Fruit fly (Drosophila melanogaster): ENCODE results near the gene cno.
A peak's percentile ranks its signal among the peaks of the same experiment; 100 is the strongest.

cno gene

DNA sequence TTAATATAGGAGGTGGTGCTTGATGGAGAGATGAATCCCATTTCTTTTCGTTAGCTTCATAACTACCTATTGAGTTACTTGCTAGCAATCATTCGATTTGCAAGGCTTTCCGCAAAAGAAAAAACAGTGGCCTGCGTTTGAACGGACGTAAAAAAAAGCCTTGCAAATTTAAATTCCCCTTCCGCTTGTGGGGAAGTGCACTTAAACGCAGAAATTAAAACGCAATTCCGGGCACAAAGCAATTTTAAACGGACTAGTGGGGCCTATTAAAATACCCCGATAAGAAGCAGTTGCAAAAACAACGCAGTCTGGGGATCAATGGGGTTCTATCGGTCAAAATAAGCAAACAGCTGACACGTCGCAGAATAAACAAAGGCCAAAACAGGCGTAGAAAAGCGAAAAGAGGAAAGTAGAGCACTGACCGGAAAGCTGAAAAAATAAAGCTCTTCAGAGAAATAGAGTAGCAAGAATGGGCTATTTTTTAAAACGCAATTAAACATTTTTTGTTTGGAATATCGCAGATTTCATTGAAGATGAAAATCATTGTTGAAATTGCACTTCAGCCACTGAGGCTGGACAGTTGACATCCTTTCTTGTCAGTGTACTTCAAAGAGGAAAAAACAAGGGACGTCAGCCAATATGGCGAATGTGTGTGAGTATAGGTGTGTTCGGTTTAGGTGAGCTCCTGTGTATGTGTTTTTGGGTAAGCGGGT is 33.4 kb upstream of the cno start:
- TF ChIP-seq dsx (GFP tag; optimal IDR thresholded peaks at IDR 0.05; ENCODE audit: poor library complexity, severe bottlenecking) (peak; percentile 7), CG16779 (tag; optimal IDR thresholded peaks at IDR 0.05) (peak; percentile 43), Smox (GFP tag; optimal IDR thresholded peaks at IDR 0.05) (peak; percentile 61), CG11294 (GFP tag; IDR thresholded peaks at IDR 0.05) (no peak), CG6163 (GFP tag; IDR thresholded peaks at IDR 0.05) (peak; percentile 82), CG31627 (GFP tag; optimal IDR thresholded peaks at IDR 0.05) (peak; percentile 66), CG4318 (GFP tag; optimal IDR thresholded peaks at IDR 0.05) (peak; percentile 69), pdm3 (GFP tag; optimal IDR thresholded peaks at IDR 0.05) (peak; percentile 67), Sox15 (GFP tag; optimal IDR thresholded peaks at IDR 0.05) (peak; percentile 6), Ets96B (tag; optimal IDR thresholded peaks at IDR 0.05) (peak; percentile 72), eg (GFP tag; IDR thresholded peaks at IDR 0.05) (peak; percentile 77), CG11762 (GFP tag; optimal IDR thresholded peaks at IDR 0.05; ENCODE audit: insufficient read depth) (peak; percentile 35), Eip93F (GFP tag; optimal IDR thresholded peaks at IDR 0.05) (peak; percentile 14), CG3919 (GFP tag; optimal IDR thresholded peaks at IDR 0.05) (peak; percentile 78), CG34406 (GFP tag; optimal IDR thresholded peaks at IDR 0.05) (peak; percentile 33), Hr4 (GFP tag; optimal IDR thresholded peaks at IDR 0.05) (peak; percentile 76), CG6854 (GFP tag; optimal IDR thresholded peaks at IDR 0.05) (no peak), Hr38 (GFP tag; optimal IDR thresholded peaks at IDR 0.05) (no peak), achi (GFP tag; optimal IDR thresholded peaks at IDR 0.05) (peak; percentile 60), cyc (GFP tag; optimal IDR thresholded peaks at IDR 0.05) (peak; percentile 66), Gug (GFP tag; IDR thresholded peaks at IDR 0.05) (peak; percentile 52), CG6276 (GFP tag; optimal IDR thresholded peaks at IDR 0.05) (peak; percentile 38), ss (GFP tag; optimal IDR thresholded peaks at IDR 0.05) (peak in 1 of 2 experiments; percentile 58), Sox102F (GFP tag; optimal IDR thresholded peaks at IDR 0.05) (peak; percentile 57), Hr39 (GFP tag; optimal IDR thresholded peaks at IDR 0.05) (peak; percentile 71), lz (GFP tag; optimal IDR thresholded peaks at IDR 0.05) (peak; percentile 48), CG15336 (GFP tag; IDR thresholded peaks at IDR 0.05) (peak; percentile 63), CG9139 (GFP tag; optimal IDR thresholded peaks at IDR 0.05) (peak; percentile 11), Eip78C (GFP tag) (peak; percentile 81), dac (GFP tag; optimal IDR thresholded peaks at IDR 0.05) (peak; percentile 62), Ets21C (GFP tag; optimal IDR thresholded peaks at IDR 0.05) (peak; percentile 7), CG6792 (GFP tag; optimal IDR thresholded peaks at IDR 0.05) (peak; percentile 57), CG8319 (GFP tag; optimal IDR thresholded peaks at IDR 0.05) (peak; percentile 54), CG8119 (GFP tag; IDR thresholded peaks at IDR 0.05) (peak; percentile 73; the same call in 2 of the 3 replicates), fkh (GFP tag; optimal IDR thresholded peaks at IDR 0.05) (no peak), CG10669 (GFP tag; optimal IDR thresholded peaks at IDR 0.05) (peak; percentile 68), topi (GFP tag; optimal IDR thresholded peaks at IDR 0.05) (peak; percentile 61), CG3032 (tag; optimal IDR thresholded peaks at IDR 0.05) (peak; percentile 54), fd85E (GFP tag; optimal IDR thresholded peaks at IDR 0.05) (peak; percentile 10), svp (GFP tag) (peak; percentile 82), net (GFP tag; optimal IDR thresholded peaks at IDR 0.05) (peak; percentile 65), Eip75B (GFP tag; optimal IDR thresholded peaks at IDR 0.05) (peak; percentile 62), CG7368 (GFP tag; optimal IDR thresholded peaks at IDR 0.05) (peak; percentile 54), salr (GFP tag; optimal IDR thresholded peaks at IDR 0.05) (peak; percentile 29 to 61), Met (GFP tag; optimal IDR thresholded peaks at IDR 0.05) (peak; percentile 61), CG10631 (GFP tag; optimal IDR thresholded peaks at IDR 0.05) (peak; percentile 68), fd59A (GFP tag; optimal IDR thresholded peaks at IDR 0.05) (peak; percentile 25), CG32006 (GFP tag; optimal IDR thresholded peaks at IDR 0.05) (peak; percentile 78), CG6808 (GFP tag; optimal IDR thresholded peaks at IDR 0.05) (peak; percentile 31), spab (GFP tag; optimal IDR thresholded peaks at IDR 0.05) (peak; percentile 24), OdsH (GFP tag; optimal IDR thresholded peaks at IDR 0.05) (peak; percentile 74)
